Fruit fly (Drosophila melanogaster) whole organism, wandering third instar larva: ENCODE results near the gene Ekar.

Source experiments
- Abd-B ChIP-seq: fragments of >200 bp; optimal IDR thresholded peaks from 2 replicates; lab custom pipeline; 2017; ENCODE audit warnings: missing biosample characterization, missing genetic modification characterization
- dl ChIP-seq, 2 experiments: fragments of 175-275, 200-275 bp in 1 of 2; fragments of 200-275 bp in 1 of 2; sonication (Bioruptor generic); optimal IDR thresholded peaks; lab custom pipeline; 2018; ENCODE audit warnings: mild to moderate bottlenecking in 2 of 2, missing biosample characterization in 2 of 2, missing genetic modification characterization in 2 of 2, moderate library complexity in 2 of 2; ENCODE audit not compliant: partially characterized antibody in 2 of 2, insufficient read depth in 1 of 2
- lola ChIP-seq: fragments of >200 bp; optimal IDR thresholded peaks from 2 replicates; lab custom pipeline; 2017; ENCODE audit warnings: missing biosample characterization, missing genetic modification characterization
- rgr ChIP-seq: fragments of 200-800 bp; sonication (Bioruptor generic); optimal IDR thresholded peaks from 3 replicates; lab custom pipeline; 2016; ENCODE audit warnings: missing biosample characterization, mild to moderate bottlenecking, missing genetic modification characterization

dm6 chr4:629391-629790 is 17.0 kb downstream of the Ekar start, which contains the start of gene Gat:
- no peak for TF ChIP-seq dl (GFP tag; optimal IDR thresholded peaks at IDR 0.05; lab: Kevin White, UChicago; ENCODE audit: insufficient read depth in 1 of 2, partially characterized antibody in 2 of 2)
- TF ChIP-seq rgr (GFP tag; lab: Kevin White, UChicago): no peak
- TF ChIP-seq lola (GFP tag; lab: Kevin White, UChicago): no peak
- no peak for TF ChIP-seq Abd-B (GFP tag; lab: Kevin White, UChicago)
